Worm (Caenorhabditis elegans) whole organism, L1 larva: ENCODE data around the gene T11B7.5.
A peak's percentile ranks its signal among the peaks of the same experiment; 100 is the strongest.

Experiments
- C16A3.4 ChIP-seq: fragments of 150-350 bp; optimal IDR thresholded peaks from 2 replicates; lab custom pipeline; 2014; ENCODE audit warnings: missing biosample characterization, missing genetic modification characterization
- C34B4.2 ChIP-seq: sonication (generic microtip); optimal IDR thresholded peaks from 2 replicates; lab custom pipeline; 2017; ENCODE audit warnings: mild to moderate bottlenecking, missing genetic modification characterization, missing compliant biosample characterization
- Y116A8C.19 ChIP-seq: sonication (generic microtip); optimal IDR thresholded peaks from 2 replicates; lab custom pipeline; 2016; ENCODE audit warnings: missing compliant biosample characterization, missing genetic modification characterization, borderline replicate concordance
- aha-1 ChIP-seq: fragments of 150-350 bp; optimal IDR thresholded peaks from 2 replicates; lab custom pipeline; 2014; ENCODE audit warnings: missing biosample characterization, missing genetic modification characterization
- aly-2 ChIP-seq: fragments of 150-350 bp; optimal IDR thresholded peaks from 2 replicates; lab custom pipeline; 2014; ENCODE audit warnings: missing biosample characterization, missing genetic modification characterization
- blmp-1 ChIP-seq: fragments of 150-350 bp; optimal IDR thresholded peaks from 2 replicates; lab custom pipeline; 2014; ENCODE audit warnings: missing biosample characterization, missing genetic modification characterization
- dpl-1 ChIP-seq, 3 experiments: fragments of 150-350 bp in 2 of 3; sonication (generic microtip) in 1 of 3; optimal IDR thresholded peaks; 2 replicates each; lab custom pipeline; 2014 to 2017; ENCODE audit warnings: missing biosample characterization in 3 of 3, missing genetic modification characterization in 3 of 3, missing genetic modification reagents in 3 of 3
- dsc-1 ChIP-seq: sonication (generic microtip); optimal IDR thresholded peaks from 2 replicates; lab custom pipeline; 2016; ENCODE audit warnings: mild to moderate bottlenecking, missing genetic modification characterization, missing compliant biosample characterization
- efl-3 ChIP-seq: fragments of 200-800 bp; sonication (Bioruptor generic); optimal IDR thresholded peaks from 2 replicates; lab custom pipeline; 2018; ENCODE audit warnings: mild to moderate bottlenecking, missing genetic modification characterization, missing compliant biosample characterization
- elt-2 ChIP-seq: sonication (generic microtip); optimal IDR thresholded peaks from 2 replicates; lab custom pipeline; 2016; ENCODE audit warnings: missing genetic modification characterization, mild to moderate bottlenecking, inconsistent platforms, missing compliant biosample characterization, missing genetic modification reagents
- elt-3 ChIP-seq, 6 experiments: fragments of 150-350 bp in 1 of 6; sonication (generic microtip); optimal IDR thresholded peaks; 2 replicates each; lab custom pipeline; 2017 to 2018; ENCODE audit warnings: missing biosample characterization in 6 of 6, missing genetic modification characterization in 6 of 6, inconsistent platforms in 1 of 6
- grh-1 ChIP-seq: fragments of 200-800 bp; sonication (Bioruptor generic); IDR thresholded peaks from 2 replicates; pipeline ENCODE4 v1.3.6; 2022; ENCODE audit warnings: missing genetic modification reagents, missing genetic modification characterization, missing compliant biosample characterization
- hlh-4 ChIP-seq: sonication (generic microtip); optimal IDR thresholded peaks from 2 replicates; lab custom pipeline; 2016; ENCODE audit warnings: mild to moderate bottlenecking, missing genetic modification characterization, missing compliant biosample characterization
- irx-1 ChIP-seq: sonication (generic microtip); optimal IDR thresholded peaks from 2 replicates; lab custom pipeline; 2016; ENCODE audit warnings: missing genetic modification characterization, missing compliant biosample characterization
- lin-13 ChIP-seq: fragments of 150-350 bp; optimal IDR thresholded peaks from 2 replicates; lab custom pipeline; 2014; ENCODE audit warnings: missing biosample characterization, missing genetic modification reagents, missing genetic modification characterization
- lin-14 ChIP-seq: fragments of 200-800 bp; sonication (Bioruptor generic); optimal IDR thresholded peaks from 2 replicates; lab custom pipeline; 2018; ENCODE audit warnings: mild to moderate bottlenecking, missing genetic modification characterization, moderate library complexity, missing compliant biosample characterization
- lin-35 ChIP-seq, 2 experiments: fragments of 150-350 bp; optimal IDR thresholded peaks; 2 replicates each; lab custom pipeline; 2014; ENCODE audit warnings: missing biosample characterization in 2 of 2, missing genetic modification characterization in 2 of 2, missing genetic modification reagents in 2 of 2
- lsy-2 ChIP-seq, 2 experiments: fragments of 150-350 bp; optimal IDR thresholded peaks; 2 replicates each; lab custom pipeline; 2014; ENCODE audit warnings: missing biosample characterization in 2 of 2, missing genetic modification characterization in 2 of 2
- mab-9 ChIP-seq: fragments of 200-800 bp; sonication (Bioruptor generic); IDR thresholded peaks from 2 replicates; pipeline ENCODE4 v1.3.6; 2022; ENCODE audit warnings: missing genetic modification reagents, missing genetic modification characterization, missing compliant biosample characterization
- mdl-1 ChIP-seq, 2 experiments: fragments of 150-350 bp; optimal IDR thresholded peaks; 2 replicates each; lab custom pipeline; 2014 to 2017; ENCODE audit warnings: missing biosample characterization in 2 of 2, missing genetic modification characterization in 2 of 2, inconsistent platforms in 1 of 2
- mep-1 ChIP-seq: fragments of 150-350 bp; optimal IDR thresholded peaks from 2 replicates; lab custom pipeline; 2014; ENCODE audit warnings: missing biosample characterization, missing genetic modification characterization
- nhr-11 ChIP-seq: fragments of 150-350 bp; optimal IDR thresholded peaks from 2 replicates; lab custom pipeline; 2014; ENCODE audit warnings: missing biosample characterization, missing genetic modification characterization
- nhr-19 ChIP-seq: fragments of 200-800 bp; sonication (Bioruptor generic); conservative IDR thresholded peaks from 2 replicates; pipeline ENCODE4 v1.3.6; 2022; ENCODE audit warnings: missing genetic modification characterization, missing compliant biosample characterization
- nhr-20 ChIP-seq: sonication (generic microtip); optimal IDR thresholded peaks from 2 replicates; lab custom pipeline; 2016; ENCODE audit warnings: mild to moderate bottlenecking, missing genetic modification characterization, missing compliant biosample characterization
- nhr-237 ChIP-seq: fragments of 150-350 bp; optimal IDR thresholded peaks from 2 replicates; lab custom pipeline; 2014; ENCODE audit warnings: missing biosample characterization, missing genetic modification characterization
- nhr-47 ChIP-seq: sonication (generic microtip); optimal IDR thresholded peaks from 2 replicates; lab custom pipeline; 2016; ENCODE audit warnings: mild to moderate bottlenecking, missing genetic modification characterization, moderate library complexity, missing compliant biosample characterization
- nhr-71 ChIP-seq: sonication (generic microtip); optimal IDR thresholded peaks from 2 replicates; lab custom pipeline; 2016; ENCODE audit warnings: mild to moderate bottlenecking, missing genetic modification characterization, moderate library complexity, missing compliant biosample characterization
- nhr-76 ChIP-seq: sonication (generic microtip); optimal IDR thresholded peaks from 2 replicates; lab custom pipeline; 2017; ENCODE audit warnings: missing biosample characterization, missing genetic modification characterization
- nhr-85 ChIP-seq: sonication (generic microtip); peaks from one replicate; lab custom pipeline; 2016; ENCODE audit warnings: missing genetic modification characterization, inconsistent platforms, missing compliant biosample characterization
- nhr-90 ChIP-seq: sonication (generic microtip); optimal IDR thresholded peaks from 2 replicates; lab custom pipeline; 2016; ENCODE audit warnings: mild to moderate bottlenecking, missing genetic modification characterization, missing compliant biosample characterization; ENCODE audit not compliant: poor library complexity
- pag-3 ChIP-seq: sonication (generic microtip); optimal IDR thresholded peaks from 2 replicates; lab custom pipeline; 2017; ENCODE audit warnings: missing genetic modification characterization, mild to moderate bottlenecking, missing compliant biosample characterization, antibody characterized with exemption, borderline replicate concordance; ENCODE audit not compliant: insufficient read depth
- snu-23 ChIP-seq: sonication (generic microtip); optimal IDR thresholded peaks from 2 replicates; lab custom pipeline; 2016; ENCODE audit warnings: missing genetic modification characterization, missing compliant biosample characterization
- sup-37 ChIP-seq: fragments of 200-800 bp; sonication (Bioruptor generic); optimal IDR thresholded peaks from 2 replicates; lab custom pipeline; 2018; ENCODE audit warnings: mild to moderate bottlenecking, missing genetic modification characterization, missing compliant biosample characterization
- swsn-7 ChIP-seq: sonication (generic microtip); optimal IDR thresholded peaks from 2 replicates; lab custom pipeline; 2016; ENCODE audit warnings: missing genetic modification characterization, missing compliant biosample characterization
- tbx-2 ChIP-seq: sonication (generic microtip); optimal IDR thresholded peaks from 2 replicates; lab custom pipeline; 2016; ENCODE audit warnings: missing genetic modification characterization, missing compliant biosample characterization
- tlp-1 ChIP-seq: fragments of 150-350 bp; optimal IDR thresholded peaks from 2 replicates; lab custom pipeline; 2014; ENCODE audit warnings: missing biosample characterization, missing genetic modification characterization
- unc-130 ChIP-seq: fragments of 150-350 bp; optimal IDR thresholded peaks from 2 replicates; lab custom pipeline; 2017; ENCODE audit warnings: missing biosample characterization, missing genetic modification characterization, inconsistent platforms
- unc-62 ChIP-seq: fragments of 150-350 bp; optimal IDR thresholded peaks from 2 replicates; lab custom pipeline; 2014; ENCODE audit warnings: missing biosample characterization, missing genetic modification reagents, missing genetic modification characterization
- unc-86 ChIP-seq: sonication (generic microtip); optimal IDR thresholded peaks from 2 replicates; lab custom pipeline; 2016; ENCODE audit warnings: missing genetic modification characterization, missing compliant biosample characterization
- vab-15 ChIP-seq: sonication (generic microtip); optimal IDR thresholded peaks from 2 replicates; lab custom pipeline; 2017; ENCODE audit warnings: missing genotype, mild to moderate bottlenecking, missing genetic modification characterization, missing compliant biosample characterization
- xbp-1 ChIP-seq: sonication (generic microtip); optimal IDR thresholded peaks from 2 replicates; lab custom pipeline; 2016; ENCODE audit warnings: missing genetic modification characterization, missing compliant biosample characterization
- zag-1 ChIP-seq: fragments of 150-350 bp; optimal IDR thresholded peaks from 2 replicates; lab custom pipeline; 2014; ENCODE audit warnings: missing biosample characterization, missing genetic modification characterization
- ztf-4 ChIP-seq: fragments of 150-350 bp; optimal IDR thresholded peaks from 2 replicates; lab custom pipeline; 2014; ENCODE audit warnings: missing biosample characterization, missing genetic modification characterization

T11B7.5 gene

ce11 chrIV:8824145-8824833 lies 31.6 kb downstream of the T11B7.5 start, which contains the start of the genes col-117 and col-3:
Gene col-117, minus strand, starts transcription at chrIV:8824195.
Gene col-3, plus strand, starts transcription at chrIV:8824783.
- TF ChIP-seq hlh-4 = no peak
- TF ChIP-seq zag-1 (tag; lab: Kevin White, UChicago) = no peak
- peak; percentile 79 for TF ChIP-seq nhr-20
- TF ChIP-seq mep-1 (tag; lab: Kevin White, UChicago) = peak; percentile 59
- peak; percentile 60 for TF ChIP-seq nhr-71
- peak; percentile 58 for TF ChIP-seq pag-3
- peak; percentile 35 for TF ChIP-seq C16A3.4 (tag; lab: Kevin White, UChicago)
- peak; percentile 88 for TF ChIP-seq lin-14
- TF ChIP-seq elt-3 (tag; optimal IDR thresholded peaks at IDR 0.05; lab: Kevin White, UChicago) = peak in 4 of 6 experiments; percentile 32 to 84 (median 62)
- TF ChIP-seq blmp-1 = peak; percentile 91
- peak; percentile 8 to 34 for TF ChIP-seq lsy-2 (tag; optimal IDR thresholded peaks at IDR 0.05; lab: Kevin White, UChicago)
- peak; percentile 18 for TF ChIP-seq nhr-90 (tag; lab: Kevin White, UChicago)
- peak; percentile 37 for TF ChIP-seq nhr-19
- no peak for TF ChIP-seq aly-2 (tag; lab: Kevin White, UChicago)
- peak in 1 of 2 experiments; percentile 1 for TF ChIP-seq lin-35 (GFP tag; optimal IDR thresholded peaks at IDR 0.05; lab: Kevin White, UChicago)
- no peak for TF ChIP-seq unc-62 (GFP tag; lab: Kevin White, UChicago)
- peak; percentile 58 for TF ChIP-seq snu-23 (GFP tag; lab: Kevin White, UChicago)
- peak; percentile 39 for TF ChIP-seq tbx-2
- TF ChIP-seq aha-1 (tag; lab: Kevin White, UChicago) = no peak
- TF ChIP-seq dsc-1 (tag; lab: Kevin White, UChicago) = no peak
- peak; percentile 25 for TF ChIP-seq nhr-47
- TF ChIP-seq tlp-1 (tag; lab: Kevin White, UChicago) = peak; percentile 60
- peak; percentile 8 for TF ChIP-seq vab-15
- no peak for TF ChIP-seq Y116A8C.19
- TF ChIP-seq grh-1 (GFP tag; lab: Robert Waterston, UW) = 0 out of 2 replicates have a peak, but pooled peaks have one; percentile 23
- no peak for TF ChIP-seq C34B4.2 (tag; lab: Kevin White, UChicago)
- no peak for TF ChIP-seq elt-2 (tag; lab: Kevin White, UChicago)
- TF ChIP-seq unc-130 = peak; percentile 67
- TF ChIP-seq sup-37 (GFP tag; lab: Kevin White, UChicago) = no peak
- no peak for TF ChIP-seq mab-9
- peak; percentile 6 for TF ChIP-seq swsn-7 (tag; lab: Kevin White, UChicago)
- peak; percentile 14 for TF ChIP-seq ztf-4 (tag; lab: Kevin White, UChicago)
- TF ChIP-seq irx-1 (tag; lab: Kevin White, UChicago) = peak; percentile 52
- peak; percentile 98 for TF ChIP-seq nhr-85 (tag; lab: Kevin White, UChicago)
- TF ChIP-seq nhr-11 (tag; lab: Kevin White, UChicago) = no peak
- no peak for TF ChIP-seq xbp-1 (tag; lab: Kevin White, UChicago)
- TF ChIP-seq nhr-237 (tag; lab: Kevin White, UChicago) = no peak
- peak in 1 of 3 experiments; percentile 26 for TF ChIP-seq dpl-1 (GFP tag; optimal IDR thresholded peaks at IDR 0.05; lab: Kevin White, UChicago)
- no peak for TF ChIP-seq efl-3 (GFP tag; lab: Kevin White, UChicago)
- TF ChIP-seq unc-86 = no peak
- TF ChIP-seq nhr-76 (tag; lab: Kevin White, UChicago) = no peak
- no peak for TF ChIP-seq lin-13
- peak in 1 of 2 experiments; percentile 17 for TF ChIP-seq mdl-1 (tag; optimal IDR thresholded peaks at IDR 0.05; lab: Kevin White, UChicago)
